Worm (Caenorhabditis elegans) whole organism, L4 larva: Measurements from ENCODE around the gene Y8A9A.2.

Experiments
- D1046.2 ChIP-seq: fragments of 200-800 bp; sonication (Bioruptor generic); IDR thresholded peaks from 2 replicates; pipeline ENCODE4 v1.3.6; 2022; ENCODE audit warnings: missing genetic modification characterization, missing compliant biosample characterization
- F26F4.8 ChIP-seq: fragments of 200-800 bp; sonication (Bioruptor generic); conservative IDR thresholded peaks from 2 replicates; pipeline ENCODE4 v1.3.6; 2022; ENCODE audit warnings: missing genetic modification characterization, missing compliant biosample characterization
- F37D6.2 ChIP-seq: sonication (generic microtip); optimal IDR thresholded peaks from 2 replicates; lab custom pipeline; 2016; ENCODE audit warnings: mild to moderate bottlenecking, missing genetic modification characterization, missing compliant biosample characterization
- F49E8.2 ChIP-seq: sonication (generic microtip); optimal IDR thresholded peaks from 2 replicates; lab custom pipeline; 2016; ENCODE audit warnings: missing compliant biosample characterization, mild to moderate bottlenecking, missing genetic modification characterization, borderline replicate concordance
- R02D3.7 ChIP-seq: fragments of 150-350 bp; sonication (generic microtip); optimal IDR thresholded peaks from 3 replicates; lab custom pipeline; 2014; ENCODE audit warnings: missing biosample characterization, missing genetic modification characterization
- T26A8.4 ChIP-seq: fragments of 200-800 bp; sonication (Bioruptor generic); IDR thresholded peaks from 2 replicates; pipeline ENCODE4 v1.3.6; 2022; ENCODE audit warnings: missing genetic modification characterization, missing compliant biosample characterization
- Y105C5A.15 ChIP-seq: fragments of 200-800 bp; sonication (Bioruptor generic); IDR thresholded peaks from 2 replicates; pipeline ENCODE4 v1.3.6; 2022; ENCODE audit warnings: missing genetic modification characterization, missing compliant biosample characterization
- ZK546.5 ChIP-seq, 2 experiments: sonication (generic microtip); optimal IDR thresholded peaks; 2 replicates each; lab custom pipeline; 2017; ENCODE audit warnings: missing biosample characterization in 2 of 2, missing genetic modification characterization in 2 of 2
- aha-1 ChIP-seq: fragments of 150-350 bp; peaks from one replicate; lab custom pipeline; 2014; ENCODE audit warnings: missing biosample characterization, missing genetic modification characterization
- aly-2 ChIP-seq: sonication (generic microtip); optimal IDR thresholded peaks from 2 replicates; lab custom pipeline; 2018; ENCODE audit warnings: missing biosample characterization, missing genetic modification characterization
- attf-4 ChIP-seq: sonication (generic microtip); optimal IDR thresholded peaks from 3 replicates; lab custom pipeline; 2017; ENCODE audit warnings: missing biosample characterization, missing genetic modification characterization
- ceh-20 ChIP-seq: fragments of 200-800 bp; sonication (Bioruptor generic); IDR thresholded peaks from 2 replicates; pipeline ENCODE4 v1.3.6; 2022; ENCODE audit warnings: missing genetic modification reagents, missing genetic modification characterization, missing compliant biosample characterization
- ceh-62 ChIP-seq: sonication (generic microtip); optimal IDR thresholded peaks from 2 replicates; lab custom pipeline; 2017; ENCODE audit warnings: missing biosample characterization, missing genetic modification characterization
- cey-2 ChIP-seq: sonication (generic microtip); optimal IDR thresholded peaks from 3 replicates; lab custom pipeline; 2017; ENCODE audit warnings: missing genetic modification characterization, mild to moderate bottlenecking, missing compliant biosample characterization, antibody characterized with exemption, borderline replicate concordance; ENCODE audit not compliant: insufficient read depth
- daf-16 ChIP-seq, 3 experiments: sonication (generic microtip); optimal IDR thresholded peaks; 2 replicates each; lab custom pipeline; 2016 to 2017; ENCODE audit warnings: missing genetic modification characterization in 3 of 3, missing genetic modification reagents in 3 of 3, mild to moderate bottlenecking in 2 of 3, missing compliant biosample characterization in 2 of 3, missing biosample characterization in 1 of 3, moderate library complexity in 1 of 3
- dmd-8 ChIP-seq: fragments of 200-800 bp; sonication (Bioruptor generic); IDR thresholded peaks from 2 replicates; pipeline ENCODE4 v1.3.6; 2022; ENCODE audit warnings: missing genetic modification characterization, missing compliant biosample characterization
- dmd-9 ChIP-seq: fragments of 200-800 bp; sonication (Bioruptor generic); IDR thresholded peaks from 2 replicates; pipeline ENCODE4 v1.3.6; 2022; ENCODE audit warnings: missing genetic modification reagents, missing genetic modification characterization, missing compliant biosample characterization
- dpl-1 ChIP-seq: fragments of 150-350 bp; optimal IDR thresholded peaks from 2 replicates; lab custom pipeline; 2014; ENCODE audit warnings: missing biosample characterization, missing genetic modification reagents, missing genetic modification characterization
- duxl-1 ChIP-seq: sonication (generic microtip); optimal IDR thresholded peaks from 2 replicates; lab custom pipeline; 2016; ENCODE audit warnings: mild to moderate bottlenecking, missing genetic modification characterization, moderate library complexity, missing compliant biosample characterization; ENCODE audit not compliant: poor library complexity
- egl-43 ChIP-seq: fragments of 200-800 bp; sonication (Bioruptor generic); IDR thresholded peaks from 2 replicates; pipeline ENCODE4 v1.3.6; 2022; ENCODE audit warnings: missing genetic modification reagents, missing genetic modification characterization, missing compliant biosample characterization
- fos-1 ChIP-seq: fragments of 150-350 bp; optimal IDR thresholded peaks from 2 replicates; lab custom pipeline; 2014; ENCODE audit warnings: missing biosample characterization, missing genetic modification characterization
- gei-8 ChIP-seq: fragments of 200-800 bp; sonication (Bioruptor generic); optimal IDR thresholded peaks from 2 replicates; lab custom pipeline; 2018; ENCODE audit warnings: mild to moderate bottlenecking, missing genetic modification characterization, missing compliant biosample characterization
- hlh-30 ChIP-seq: sonication (generic microtip); optimal IDR thresholded peaks from 2 replicates; lab custom pipeline; 2017; ENCODE audit warnings: antibody characterized with exemption, mild to moderate bottlenecking, missing genetic modification characterization, missing compliant biosample characterization; ENCODE audit not compliant: insufficient read depth
- hmg-1.1 ChIP-seq: fragments of 200-800 bp; sonication (Bioruptor generic); IDR thresholded peaks from 2 replicates; pipeline ENCODE4 v1.3.6; 2022; ENCODE audit warnings: missing genetic modification reagents, missing genetic modification characterization, missing compliant biosample characterization
- lin-13 ChIP-seq: fragments of 150-350 bp; optimal IDR thresholded peaks from 2 replicates; lab custom pipeline; 2014; ENCODE audit warnings: missing biosample characterization, missing genetic modification reagents, missing genetic modification characterization
- lin-15B ChIP-seq: fragments of 150-350 bp; sonication (generic microtip); optimal IDR thresholded peaks from 3 replicates; lab custom pipeline; 2014; ENCODE audit warnings: missing biosample characterization, missing genetic modification characterization
- lin-38 ChIP-seq: fragments of 200-800 bp; sonication (Bioruptor generic); IDR thresholded peaks from 2 replicates; pipeline ENCODE4 v1.3.6; 2022; ENCODE audit warnings: missing genetic modification reagents, missing genetic modification characterization, missing compliant biosample characterization
- lin-39 ChIP-seq: fragments of 150-350 bp; optimal IDR thresholded peaks from 2 replicates; lab custom pipeline; 2014; ENCODE audit warnings: missing biosample characterization, missing genetic modification reagents, missing genetic modification characterization
- madf-5 ChIP-seq, 2 experiments: fragments of 200-800 bp; sonication (Bioruptor generic); IDR thresholded peaks; 2 replicates each; pipeline ENCODE4 v1.3.6; 2022; ENCODE audit warnings: missing compliant biosample characterization in 2 of 2, missing genetic modification characterization in 2 of 2
- mdl-1 ChIP-seq, 2 experiments: fragments of 150-350 bp in 1 of 2; sonication (generic microtip) in 1 of 2; optimal IDR thresholded peaks; 2 replicates each; lab custom pipeline; 2014 to 2017; ENCODE audit warnings: missing biosample characterization in 2 of 2, missing genetic modification characterization in 2 of 2
- mdt-29 ChIP-seq: fragments of 200-800 bp; sonication (Bioruptor generic); IDR thresholded peaks from 2 replicates; pipeline ENCODE4 v1.3.6; 2022; ENCODE audit warnings: missing genetic modification reagents, missing genetic modification characterization, missing compliant biosample characterization
- mes-2 ChIP-seq: sonication (generic microtip); optimal IDR thresholded peaks from 2 replicates; lab custom pipeline; 2016; ENCODE audit warnings: missing genotype, mild to moderate bottlenecking, missing genetic modification characterization, missing compliant biosample characterization; ENCODE audit not compliant: poor library complexity, severe bottlenecking
- mxl-2 ChIP-seq: fragments of 200-800 bp; sonication (Bioruptor generic); conservative IDR thresholded peaks from 2 replicates; pipeline ENCODE4 v1.3.6; 2022; ENCODE audit warnings: missing genetic modification reagents, missing genetic modification characterization, missing compliant biosample characterization
- mxl-3 ChIP-seq: fragments of 200-800 bp; sonication (Bioruptor generic); optimal IDR thresholded peaks from 2 replicates; lab custom pipeline; 2018; ENCODE audit warnings: mild to moderate bottlenecking, missing genetic modification characterization, missing compliant biosample characterization
- nhr-102 ChIP-seq: sonication (generic microtip); optimal IDR thresholded peaks from 2 replicates; lab custom pipeline; 2016; ENCODE audit warnings: mild to moderate bottlenecking, missing genetic modification characterization, moderate library complexity, missing compliant biosample characterization
- nhr-237 ChIP-seq: sonication (generic microtip); optimal IDR thresholded peaks from 2 replicates; lab custom pipeline; 2017; ENCODE audit warnings: missing biosample characterization, missing genetic modification characterization
- nhr-28 ChIP-seq: fragments of 150-350 bp; optimal IDR thresholded peaks from 2 replicates; lab custom pipeline; 2014; ENCODE audit warnings: missing biosample characterization, missing genetic modification characterization
- nhr-41 ChIP-seq: fragments of 200-800 bp; sonication (Bioruptor generic); IDR thresholded peaks from 2 replicates; pipeline ENCODE4 v1.3.6; 2022; ENCODE audit warnings: missing genetic modification reagents, missing genetic modification characterization, missing compliant biosample characterization
- nhr-42 ChIP-seq: fragments of 200-800 bp; sonication (Bioruptor generic); IDR thresholded peaks from 2 replicates; pipeline ENCODE4 v1.3.6; 2022; ENCODE audit warnings: missing genetic modification characterization, missing compliant biosample characterization
- nhr-76 ChIP-seq: fragments of 150-350 bp; optimal IDR thresholded peaks from 2 replicates; lab custom pipeline; 2014; ENCODE audit warnings: missing biosample characterization, missing genetic modification characterization
- pqm-1 ChIP-seq: sonication (generic microtip); optimal IDR thresholded peaks from 2 replicates; lab custom pipeline; 2017; ENCODE audit warnings: missing biosample characterization, missing genetic modification characterization
- saeg-2 ChIP-seq: fragments of 200-800 bp; sonication (Bioruptor generic); IDR thresholded peaks from 2 replicates; pipeline ENCODE4 v1.3.6; 2022; ENCODE audit warnings: missing genetic modification reagents, missing genetic modification characterization, missing compliant biosample characterization
- sdz-12 ChIP-seq: fragments of 200-800 bp; sonication (Bioruptor generic); optimal IDR thresholded peaks from 2 replicates; lab custom pipeline; 2018; ENCODE audit warnings: mild to moderate bottlenecking, missing genetic modification characterization, missing compliant biosample characterization
- spr-1 ChIP-seq: sonication (generic microtip); optimal IDR thresholded peaks from 2 replicates; lab custom pipeline; 2016; ENCODE audit warnings: mild to moderate bottlenecking, missing genetic modification characterization, missing compliant biosample characterization
- tag-97 ChIP-seq: fragments of 200-800 bp; sonication (Bioruptor generic); IDR thresholded peaks from 2 replicates; pipeline ENCODE4 v1.3.6; 2022; ENCODE audit warnings: missing genetic modification characterization, missing compliant biosample characterization
- ztf-11 ChIP-seq: fragments of 150-350 bp; optimal IDR thresholded peaks from 2 replicates; lab custom pipeline; 2014; ENCODE audit warnings: missing biosample characterization, missing genetic modification characterization

Gene Y8A9A.2

DNA sequence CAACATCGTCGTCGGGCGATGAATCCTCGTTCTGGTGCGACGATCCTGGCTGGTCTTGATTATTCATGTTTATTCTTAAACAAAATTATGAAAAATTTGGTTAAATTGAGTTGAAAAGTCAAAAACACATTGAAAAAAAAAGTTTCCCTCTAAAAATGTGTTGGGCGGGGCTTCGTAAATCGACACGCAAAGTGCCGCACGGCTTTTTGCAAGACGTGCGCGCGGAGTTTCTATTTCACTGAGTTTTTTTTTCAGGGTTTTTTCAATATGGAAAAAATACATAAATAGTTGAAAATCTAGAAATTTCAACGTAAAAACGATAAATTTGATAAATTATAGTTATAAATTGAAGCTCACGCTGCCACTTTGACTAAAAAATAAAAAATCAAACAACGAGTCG is 12.7 kb downstream of the Y8A9A.2 start, which contains the start of gene F54D10.5 (continued):
- TF ChIP-seq mes-2 (tag; lab: Kevin White, UChicago), result peak; percentile 91
- no peak for TF ChIP-seq F49E8.2 (tag; lab: Kevin White, UChicago)
- TF ChIP-seq spr-1 (tag; lab: Kevin White, UChicago), result peak; percentile 45
- TF ChIP-seq duxl-1, result peak; percentile 84
- TF ChIP-seq hmg-1.1 (GFP tag; lab: Robert Waterston, UW), result peak; percentile 51; the same call in 1 of the 2 replicates
- TF ChIP-seq saeg-2 (GFP tag; lab: Robert Waterston, UW), result no peak
- TF ChIP-seq R02D3.7 (tag; lab: Kevin White, UChicago), result peak; percentile 95

DNA sequence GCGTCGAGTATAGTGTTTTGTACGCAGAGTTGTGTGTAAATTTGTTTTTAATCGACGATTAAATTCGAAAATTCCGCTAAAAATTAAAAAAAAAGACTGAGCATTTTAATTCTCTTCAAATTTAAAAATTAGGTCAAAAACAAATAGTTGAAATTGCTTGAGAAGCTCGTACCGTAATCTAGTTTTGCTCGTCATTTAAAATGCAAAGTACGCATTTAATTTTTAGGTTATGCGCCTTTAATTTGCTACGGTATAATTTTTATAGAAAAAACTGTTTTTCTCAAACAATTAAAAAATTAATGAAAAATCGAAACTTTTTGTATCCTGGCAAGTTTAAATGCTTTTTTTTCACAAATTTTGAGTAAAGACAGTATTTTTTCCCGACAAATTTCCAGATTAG is 13.2 kb downstream of the Y8A9A.2 start:
- 0 out of 2 replicates have a peak, but pooled peaks have one; percentile 12 for TF ChIP-seq lin-38 (GFP tag; lab: Robert Waterston, UW)
- TF ChIP-seq dmd-8 (GFP tag; lab: Robert Waterston, UW), result no peak
- TF ChIP-seq F49E8.2 (tag; lab: Kevin White, UChicago), result peak; percentile 56

DNA sequence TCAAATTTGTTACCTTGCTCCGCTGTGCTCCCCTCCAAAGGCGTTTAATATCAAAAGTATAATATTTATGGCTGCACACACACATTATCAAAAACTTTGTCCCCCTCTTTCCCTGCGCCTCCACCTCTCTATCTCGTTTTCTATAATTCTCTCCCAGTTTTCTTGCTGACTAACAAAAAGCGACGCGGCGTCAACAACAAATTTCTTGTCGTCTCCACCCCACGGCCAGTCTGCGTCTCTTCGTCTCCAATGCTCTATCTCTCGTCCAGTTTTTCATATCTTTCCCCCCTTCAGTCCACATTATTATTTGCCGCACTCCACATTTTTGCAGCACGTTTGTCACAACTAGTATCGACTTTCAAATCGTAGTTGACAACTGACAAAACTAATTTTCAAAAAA is 15.1 kb downstream of the Y8A9A.2 start:
- TF ChIP-seq duxl-1, result no peak
- peak; percentile 13 for TF ChIP-seq dpl-1
- TF ChIP-seq mdt-29 (GFP tag; lab: Robert Waterston, UW), result no peak
- peak in 1 of 2 experiments; percentile 64 for TF ChIP-seq daf-16 (GFP tag; optimal IDR thresholded peaks at IDR 0.05; lab: Kevin White, UChicago)
- peak; percentile 77 for TF ChIP-seq daf-16 (tag; optimal IDR thresholded peaks at IDR 0.05; lab: Kevin White, UChicago)
- TF ChIP-seq spr-1 (tag; lab: Kevin White, UChicago), result peak; percentile 27
- TF ChIP-seq hlh-30, result peak; percentile 34
- TF ChIP-seq F37D6.2 (tag; lab: Kevin White, UChicago), result no peak
- no peak for TF ChIP-seq F26F4.8
- peak in 1 of 2 experiments; percentile 5 for TF ChIP-seq mdl-1 (tag; optimal IDR thresholded peaks at IDR 0.05; lab: Kevin White, UChicago)
- no peak for TF ChIP-seq cey-2 (tag; lab: Kevin White, UChicago)
- no peak for TF ChIP-seq aha-1 (tag; lab: Kevin White, UChicago)
- TF ChIP-seq nhr-237 (tag; lab: Kevin White, UChicago), result no peak
- TF ChIP-seq Y105C5A.15, result no peak
- no peak for TF ChIP-seq madf-5 (GFP tag; IDR thresholded peaks at IDR 0.05; lab: Robert Waterston, UW)
- TF ChIP-seq mxl-3 (GFP tag; lab: Kevin White, UChicago), result no peak
- no peak for TF ChIP-seq nhr-42 (GFP tag; lab: Robert Waterston, UW)
- TF ChIP-seq mxl-2 (GFP tag; lab: Robert Waterston, UW), result no peak
- TF ChIP-seq D1046.2 (GFP tag; lab: Robert Waterston, UW), result no peak
- no peak for TF ChIP-seq tag-97
- TF ChIP-seq nhr-28 (tag; lab: Kevin White, UChicago), result peak; percentile 76
- peak; percentile 30 for TF ChIP-seq nhr-102 (tag; lab: Kevin White, UChicago)
- no peak for TF ChIP-seq dmd-9 (GFP tag; lab: Robert Waterston, UW)
- TF ChIP-seq ceh-62, result no peak
- no peak for TF ChIP-seq fos-1 (tag; lab: Kevin White, UChicago)
- no peak for TF ChIP-seq ceh-20 (GFP tag; lab: Robert Waterston, UW)
- no peak for TF ChIP-seq sdz-12 (GFP tag; lab: Kevin White, UChicago)
- TF ChIP-seq T26A8.4 (GFP tag; lab: Robert Waterston, UW), result no peak
- TF ChIP-seq gei-8 (GFP tag; lab: Kevin White, UChicago), result no peak
- TF ChIP-seq aly-2 (tag; lab: Kevin White, UChicago), result no peak
- TF ChIP-seq ZK546.5 (tag; optimal IDR thresholded peaks at IDR 0.05; lab: Kevin White, UChicago), result no peak
- no peak for TF ChIP-seq lin-15B
- TF ChIP-seq R02D3.7 (tag; lab: Kevin White, UChicago), result no peak
- TF ChIP-seq lin-13 (GFP tag; lab: Kevin White, UChicago), result peak; percentile 24
- TF ChIP-seq lin-39 (tag; lab: Kevin White, UChicago), result no peak
- TF ChIP-seq attf-4 (tag; lab: Kevin White, UChicago), result no peak
- TF ChIP-seq nhr-41, result no peak
- no peak for TF ChIP-seq nhr-76 (tag; lab: Kevin White, UChicago)
- peak; percentile 35 for TF ChIP-seq pqm-1 (tag; lab: Kevin White, UChicago)
- TF ChIP-seq ztf-11 (tag; lab: Kevin White, UChicago), result no peak
- peak; percentile 47 for TF ChIP-seq mes-2 (tag; lab: Kevin White, UChicago)
- TF ChIP-seq egl-43, result no peak
